Worm (Caenorhabditis elegans) whole organism, L2 larva: ENCODE measurements around the gene T02D1.9.

Source experiments
- C34F6.9 ChIP-seq: fragments of 150-350 bp; optimal IDR thresholded peaks from 2 replicates; lab custom pipeline; 2014; ENCODE audit warnings: missing biosample characterization, missing genetic modification characterization
- F13H6.1 ChIP-seq: sonication (generic microtip); optimal IDR thresholded peaks from 2 replicates; lab custom pipeline; 2016; ENCODE audit warnings: missing genetic modification characterization, missing compliant biosample characterization
- R02D3.7 ChIP-seq: fragments of 150-350 bp; optimal IDR thresholded peaks from 2 replicates; lab custom pipeline; 2014; ENCODE audit warnings: missing biosample characterization, missing genetic modification characterization
- alr-1 ChIP-seq: fragments of 150-350 bp; optimal IDR thresholded peaks from 2 replicates; lab custom pipeline; 2014; ENCODE audit warnings: missing biosample characterization, missing genetic modification characterization
- ama-1 ChIP-seq: fragments of 150-350 bp; optimal IDR thresholded peaks from 2 replicates; lab custom pipeline; 2018; ENCODE audit warnings: inconsistent platforms
- ceh-16 ChIP-seq: fragments of 150-350 bp; optimal IDR thresholded peaks from 2 replicates; lab custom pipeline; 2014; ENCODE audit warnings: missing biosample characterization, missing genetic modification characterization
- ceh-82 ChIP-seq: fragments of 150-350 bp; optimal IDR thresholded peaks from 2 replicates; lab custom pipeline; 2014; ENCODE audit warnings: missing biosample characterization, missing genetic modification characterization
- dmd-4 ChIP-seq: sonication (generic microtip); optimal IDR thresholded peaks from 2 replicates; lab custom pipeline; 2017; ENCODE audit warnings: missing biosample characterization, missing genetic modification characterization
- egl-27 ChIP-seq: sonication (generic microtip); optimal IDR thresholded peaks from 3 replicates; lab custom pipeline; 2017; ENCODE audit warnings: missing biosample characterization, missing genetic modification reagents, missing genetic modification characterization
- elt-1 ChIP-seq: fragments of 150-350 bp; optimal IDR thresholded peaks from 2 replicates; lab custom pipeline; 2014; ENCODE audit warnings: missing biosample characterization, missing genetic modification characterization
- elt-3 ChIP-seq: sonication (generic microtip); optimal IDR thresholded peaks from 2 replicates; lab custom pipeline; 2017; ENCODE audit warnings: missing biosample characterization, missing genetic modification characterization
- fos-1 ChIP-seq: fragments of 150-350 bp; optimal IDR thresholded peaks from 2 replicates; lab custom pipeline; 2014; ENCODE audit warnings: missing biosample characterization, missing genetic modification characterization
- gmeb-1 ChIP-seq: fragments of 150-350 bp; optimal IDR thresholded peaks from 2 replicates; lab custom pipeline; 2014; ENCODE audit warnings: missing biosample characterization, missing genetic modification characterization
- lin-11 ChIP-seq: fragments of 150-350 bp; sonication (generic microtip); optimal IDR thresholded peaks from 2 replicates; lab custom pipeline; 2014; ENCODE audit warnings: missing biosample characterization, missing genetic modification characterization, inconsistent platforms, mixed read lengths
- lin-39 ChIP-seq: fragments of 150-350 bp; optimal IDR thresholded peaks from 2 replicates; lab custom pipeline; 2014; ENCODE audit warnings: missing biosample characterization, missing genetic modification reagents, missing genetic modification characterization
- lsy-2 ChIP-seq, 2 experiments: fragments of 150-350 bp in 1 of 2; sonication (generic microtip) in 1 of 2; optimal IDR thresholded peaks; 2 replicates each; lab custom pipeline; 2014 to 2017; ENCODE audit warnings: missing biosample characterization in 2 of 2, missing genetic modification characterization in 2 of 2
- mab-5 ChIP-seq: fragments of 150-350 bp; optimal IDR thresholded peaks from 2 replicates; lab custom pipeline; 2014; ENCODE audit warnings: missing biosample characterization, missing genetic modification characterization
- mbf-1 ChIP-seq: sonication (generic microtip); optimal IDR thresholded peaks from 2 replicates; lab custom pipeline; 2017; ENCODE audit warnings: missing biosample characterization, missing genetic modification characterization
- mdl-1 ChIP-seq, 2 experiments: fragments of 150-350 bp in 1 of 2; sonication (generic microtip) in 1 of 2; optimal IDR thresholded peaks; 2 replicates each; lab custom pipeline; 2017; ENCODE audit warnings: missing biosample characterization in 2 of 2, missing genetic modification characterization in 2 of 2
- nhr-10 ChIP-seq: sonication (generic microtip); optimal IDR thresholded peaks from 2 replicates; lab custom pipeline; 2017; ENCODE audit warnings: missing biosample characterization, missing genetic modification characterization
- nhr-11 ChIP-seq: fragments of 150-350 bp; optimal IDR thresholded peaks from 2 replicates; lab custom pipeline; 2014; ENCODE audit warnings: missing biosample characterization, missing genetic modification characterization
- nhr-129 ChIP-seq: fragments of 150-350 bp; optimal IDR thresholded peaks from 2 replicates; lab custom pipeline; 2014; ENCODE audit warnings: missing biosample characterization, missing genetic modification characterization
- nhr-21 ChIP-seq: fragments of 150-350 bp; optimal IDR thresholded peaks from 2 replicates; lab custom pipeline; 2014; ENCODE audit warnings: missing biosample characterization, missing genetic modification characterization
- nhr-23 ChIP-seq: fragments of 150-350 bp; optimal IDR thresholded peaks from 2 replicates; lab custom pipeline; 2014; ENCODE audit warnings: missing biosample characterization, missing genetic modification reagents, missing genetic modification characterization
- nhr-237 ChIP-seq: fragments of 150-350 bp; optimal IDR thresholded peaks from 2 replicates; lab custom pipeline; 2014; ENCODE audit warnings: missing biosample characterization, missing genetic modification characterization
- nhr-25 ChIP-seq: fragments of 150-350 bp; sonication (generic microtip); optimal IDR thresholded peaks from 3 replicates; lab custom pipeline; 2014; ENCODE audit warnings: missing biosample characterization, missing genetic modification characterization
- nhr-6 ChIP-seq: fragments of 150-350 bp; optimal IDR thresholded peaks from 2 replicates; lab custom pipeline; 2014; ENCODE audit warnings: missing biosample characterization, missing genetic modification characterization
- peb-1 ChIP-seq: fragments of 150-350 bp; optimal IDR thresholded peaks from 2 replicates; lab custom pipeline; 2014; ENCODE audit warnings: missing biosample characterization, missing genetic modification characterization
- sem-4 ChIP-seq: fragments of 150-350 bp; optimal IDR thresholded peaks from 2 replicates; lab custom pipeline; 2014; ENCODE audit warnings: missing biosample characterization, missing genetic modification reagents, missing genetic modification characterization
- skn-1 ChIP-seq: sonication (generic microtip); optimal IDR thresholded peaks from 2 replicates; lab custom pipeline; 2017; ENCODE audit warnings: missing biosample characterization, missing genetic modification characterization
- sma-3 ChIP-seq: sonication (generic microtip); optimal IDR thresholded peaks from 2 replicates; lab custom pipeline; 2016; ENCODE audit warnings: missing genetic modification reagents, missing genetic modification characterization, missing compliant biosample characterization
- sma-9 ChIP-seq, 2 experiments: fragments of 150-350 bp in 1 of 2; sonication (generic microtip) in 1 of 2; optimal IDR thresholded peaks; 2 replicates each; lab custom pipeline; 2014 to 2016; ENCODE audit warnings: missing genetic modification characterization in 2 of 2, mild to moderate bottlenecking in 1 of 2, missing biosample characterization in 1 of 2, missing compliant biosample characterization in 1 of 2, missing genetic modification reagents in 1 of 2, moderate library complexity in 1 of 2
- snpc-4 ChIP-seq: fragments of 150-350 bp; optimal IDR thresholded peaks from 2 replicates; lab custom pipeline; 2014; ENCODE audit warnings: missing biosample characterization, missing genetic modification characterization
- unc-39 ChIP-seq: fragments of 150-350 bp; optimal IDR thresholded peaks from 2 replicates; lab custom pipeline; 2014; ENCODE audit warnings: missing biosample characterization, missing genetic modification characterization
- unc-55 ChIP-seq: fragments of 150-350 bp; sonication (generic microtip); optimal IDR thresholded peaks from 3 replicates; lab custom pipeline; 2014; ENCODE audit warnings: missing biosample characterization, missing genetic modification reagents, missing genetic modification characterization
- zag-1 ChIP-seq: fragments of 150-350 bp; optimal IDR thresholded peaks from 2 replicates; lab custom pipeline; 2014; ENCODE audit warnings: missing biosample characterization, missing genetic modification characterization
- ztf-11 ChIP-seq: sonication (generic microtip); optimal IDR thresholded peaks from 2 replicates; lab custom pipeline; 2017; ENCODE audit warnings: missing biosample characterization, missing genetic modification characterization
- ztf-4 ChIP-seq: fragments of 150-350 bp; optimal IDR thresholded peaks from 2 replicates; lab custom pipeline; 2014; ENCODE audit warnings: missing biosample characterization, missing genetic modification characterization

The T02D1.9 gene

ce11 chrIV:17436552-17436951, 29.2 kb upstream of the T02D1.9 start, which contains the start of gene gcy-27:
Gene gcy-27, minus strand, starts transcription at chrIV:17436652.
- TF ChIP-seq mdl-1 (tag; optimal IDR thresholded peaks at IDR 0.05; lab: Kevin White, UChicago), result no peak
- TF ChIP-seq dmd-4 (tag; lab: Kevin White, UChicago), result no peak
- TF ChIP-seq lin-11 (tag; lab: Kevin White, UChicago), result no peak
- TF ChIP-seq nhr-129, result no peak
- TF ChIP-seq egl-27 (tag; lab: Kevin White, UChicago), result no peak
- no peak for TF ChIP-seq nhr-23 (tag; lab: Kevin White, UChicago)
- TF ChIP-seq ama-1 (lab: Kevin White, UChicago), result no peak
- no peak for TF ChIP-seq zag-1 (tag; lab: Kevin White, UChicago)
- no peak for TF ChIP-seq alr-1 (tag; lab: Kevin White, UChicago)
- no peak for TF ChIP-seq nhr-11 (tag; lab: Kevin White, UChicago)
- no peak for TF ChIP-seq F13H6.1 (tag; lab: Kevin White, UChicago)
- no peak for TF ChIP-seq nhr-21 (tag; lab: Kevin White, UChicago)
- TF ChIP-seq elt-3 (tag; lab: Kevin White, UChicago), result no peak
- TF ChIP-seq nhr-6, result no peak
- no peak for TF ChIP-seq sem-4 (tag; lab: Kevin White, UChicago)

ce11 chrIV:17435228-17435627, 27.8 kb upstream of the T02D1.9 start:
- TF ChIP-seq egl-27 (tag; lab: Kevin White, UChicago) (no peak), unc-39 (no peak), mbf-1 (no peak), gmeb-1 (tag; lab: Kevin White, UChicago) (no peak), skn-1 (tag; lab: Kevin White, UChicago) (no peak), snpc-4 (tag; lab: Kevin White, UChicago) (no peak), mdl-1 (tag; optimal IDR thresholded peaks at IDR 0.05; lab: Kevin White, UChicago) (no peak), ceh-16 (no peak), sma-9 (GFP tag; optimal IDR thresholded peaks at IDR 0.05; lab: Kevin White, UChicago) (no peak), sma-9 (tag; optimal IDR thresholded peaks at IDR 0.05; lab: Kevin White, UChicago) (no peak), nhr-11 (tag; lab: Kevin White, UChicago) (no peak), zag-1 (tag; lab: Kevin White, UChicago) (no peak), nhr-23 (tag; lab: Kevin White, UChicago) (no peak)

- TF ChIP-seq sem-4 (tag; lab: Kevin White, UChicago) (no peak), nhr-237 (tag; lab: Kevin White, UChicago) (no peak), zag-1 (tag; lab: Kevin White, UChicago) (no peak), sma-3 (no peak), lin-39 (tag; lab: Kevin White, UChicago) (no peak), fos-1 (tag; lab: Kevin White, UChicago) (peak; percentile 53)
Observed at ce11 chrIV:17432223-17432826, 24.9 kb upstream of the T02D1.9 start.

ce11 chrIV:17431287-17431686, 23.9 kb upstream of the T02D1.9 start, which contains the start of gene lact-6:
Gene lact-6, minus strand, starts transcription at chrIV:17431387.
- TF ChIP-seq sem-4 (tag; lab: Kevin White, UChicago), result no peak
- no peak for TF ChIP-seq nhr-237 (tag; lab: Kevin White, UChicago)
- TF ChIP-seq peb-1 (tag; lab: Kevin White, UChicago), result no peak

- TF ChIP-seq lin-39 (tag; lab: Kevin White, UChicago), result no peak
- no peak for TF ChIP-seq nhr-237 (tag; lab: Kevin White, UChicago)
- no peak for TF ChIP-seq ceh-16
- no peak for TF ChIP-seq mdl-1 (tag; optimal IDR thresholded peaks at IDR 0.05; lab: Kevin White, UChicago)
- TF ChIP-seq ztf-11 (tag; lab: Kevin White, UChicago), result no peak
- TF ChIP-seq lin-11 (tag; lab: Kevin White, UChicago), result no peak
- no peak for TF ChIP-seq nhr-10 (tag; lab: Kevin White, UChicago)
- TF ChIP-seq egl-27 (tag; lab: Kevin White, UChicago), result no peak
- no peak for TF ChIP-seq elt-3 (tag; lab: Kevin White, UChicago)
- TF ChIP-seq fos-1 (tag; lab: Kevin White, UChicago), result no peak
- no peak for TF ChIP-seq R02D3.7 (tag; lab: Kevin White, UChicago)
Observed at ce11 chrIV:17427423-17427822, 20.0 kb upstream of the T02D1.9 start, which contains the start of gene C06A12.3. Gene C06A12.3, plus strand, starts transcription at chrIV:17427723.

- TF ChIP-seq F13H6.1 (tag; lab: Kevin White, UChicago) (peak; percentile 5), nhr-6 (no peak), elt-3 (tag; lab: Kevin White, UChicago) (no peak), peb-1 (tag; lab: Kevin White, UChicago) (no peak), R02D3.7 (tag; lab: Kevin White, UChicago) (no peak), nhr-23 (tag; lab: Kevin White, UChicago) (no peak), egl-27 (tag; lab: Kevin White, UChicago) (no peak), nhr-11 (tag; lab: Kevin White, UChicago) (no peak), unc-55 (GFP tag; lab: Kevin White, UChicago) (peak; percentile 64), ztf-4 (tag; lab: Kevin White, UChicago) (no peak), C34F6.9 (tag; lab: Kevin White, UChicago) (peak; percentile 32), unc-39 (no peak), ceh-82 (tag; lab: Kevin White, UChicago) (no peak), nhr-25 (tag; lab: Kevin White, UChicago) (no peak), elt-1 (tag; lab: Kevin White, UChicago) (no peak), sma-9 (GFP tag; optimal IDR thresholded peaks at IDR 0.05; lab: Kevin White, UChicago) (peak; percentile 33), sma-9 (tag; optimal IDR thresholded peaks at IDR 0.05; lab: Kevin White, UChicago) (no peak), fos-1 (tag; lab: Kevin White, UChicago) (no peak), nhr-10 (tag; lab: Kevin White, UChicago) (no peak), mab-5 (tag; lab: Kevin White, UChicago) (no peak), zag-1 (tag; lab: Kevin White, UChicago) (no peak), sma-3 (no peak), lsy-2 (tag; optimal IDR thresholded peaks at IDR 0.05; lab: Kevin White, UChicago) (no peak)
Observed at ce11 chrIV:17426970-17427369, 19.6 kb upstream of the T02D1.9 start.
